Worm (Caenorhabditis elegans) whole organism, L4/young adult: ENCODE data around the gene T10B10.8.

Source experiments
- dao-5 ChIP-seq: sonication (generic microtip); optimal IDR thresholded peaks from 2 replicates; lab custom pipeline; 2016; ENCODE audit warnings: missing genotype, missing genetic modification characterization, moderate library complexity, missing compliant biosample characterization
- him-1 ChIP-seq: sonication (generic microtip); optimal IDR thresholded peaks from 2 replicates; lab custom pipeline; 2016; ENCODE audit warnings: missing genotype, missing genetic modification reagents, missing genetic modification characterization, missing compliant biosample characterization

- no peak for TF ChIP-seq him-1 (tag; lab: Kevin White, UChicago)
- TF ChIP-seq dao-5: no peak
Measured at ce11 chrX:15115748-15116147, 50.3 kb downstream of the T10B10.8 start.
